Worm (Caenorhabditis elegans) whole organism, L2 larva: Measurements from ENCODE around the gene Y32G9A.12.

Experiments used
- blmp-1 ChIP-seq: sonication (generic microtip); optimal IDR thresholded peaks from 2 replicates; lab custom pipeline; 2017; ENCODE audit warnings: missing genetic modification characterization, mild to moderate bottlenecking, missing compliant biosample characterization, antibody characterized with exemption, moderate library complexity; ENCODE audit not compliant: insufficient read depth
- egl-27 ChIP-seq: sonication (generic microtip); optimal IDR thresholded peaks from 3 replicates; lab custom pipeline; 2017; ENCODE audit warnings: missing biosample characterization, missing genetic modification reagents, missing genetic modification characterization
- lsy-2 ChIP-seq, 2 experiments: fragments of 150-350 bp in 1 of 2; sonication (generic microtip) in 1 of 2; optimal IDR thresholded peaks; 2 replicates each; lab custom pipeline; 2014 to 2017; ENCODE audit warnings: missing biosample characterization in 2 of 2, missing genetic modification characterization in 2 of 2
- nhr-11 ChIP-seq: fragments of 150-350 bp; optimal IDR thresholded peaks from 2 replicates; lab custom pipeline; 2014; ENCODE audit warnings: missing biosample characterization, missing genetic modification characterization
- nhr-12 ChIP-seq: fragments of 150-350 bp; optimal IDR thresholded peaks from 2 replicates; lab custom pipeline; 2014; ENCODE audit warnings: missing biosample characterization, missing genetic modification characterization
- nhr-237 ChIP-seq: fragments of 150-350 bp; optimal IDR thresholded peaks from 2 replicates; lab custom pipeline; 2014; ENCODE audit warnings: missing biosample characterization, missing genetic modification characterization
- skn-1 ChIP-seq: sonication (generic microtip); optimal IDR thresholded peaks from 2 replicates; lab custom pipeline; 2017; ENCODE audit warnings: missing biosample characterization, missing genetic modification characterization
- unc-39 ChIP-seq: fragments of 150-350 bp; optimal IDR thresholded peaks from 2 replicates; lab custom pipeline; 2014; ENCODE audit warnings: missing biosample characterization, missing genetic modification characterization
- unc-62 ChIP-seq: fragments of 150-350 bp; optimal IDR thresholded peaks from 2 replicates; lab custom pipeline; 2014; ENCODE audit warnings: missing biosample characterization, missing genetic modification reagents, missing genetic modification characterization
- zag-1 ChIP-seq: fragments of 150-350 bp; optimal IDR thresholded peaks from 2 replicates; lab custom pipeline; 2014; ENCODE audit warnings: missing biosample characterization, missing genetic modification characterization
- ztf-4 ChIP-seq: fragments of 150-350 bp; optimal IDR thresholded peaks from 2 replicates; lab custom pipeline; 2014; ENCODE audit warnings: missing biosample characterization, missing genetic modification characterization

DNA sequence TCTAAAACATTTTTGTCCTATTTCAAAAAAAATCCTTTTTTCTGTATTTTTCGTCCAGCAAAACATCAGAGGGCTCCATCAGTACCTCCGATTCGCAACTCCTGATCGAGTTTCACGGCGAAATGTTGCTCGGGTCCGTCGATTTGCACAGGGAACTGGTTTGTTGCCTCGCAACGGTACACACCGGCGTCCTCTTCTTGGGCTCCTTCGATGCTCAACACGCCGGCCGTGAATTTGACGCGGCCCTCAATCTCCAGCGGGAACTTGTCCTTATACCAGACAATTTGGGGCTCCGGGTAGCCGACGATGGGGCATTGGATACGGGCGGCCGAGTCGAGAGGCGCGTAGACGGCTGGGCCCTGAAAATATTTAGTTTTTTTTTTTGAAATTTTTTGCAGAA lies 42.0 kb downstream of the Y32G9A.12 start:
- TF ChIP-seq zag-1 (tag; lab: Kevin White, UChicago): no peak
- TF ChIP-seq ztf-4 (tag; lab: Kevin White, UChicago): no peak
- TF ChIP-seq nhr-237 (tag; lab: Kevin White, UChicago): no peak
- TF ChIP-seq egl-27 (tag; lab: Kevin White, UChicago): no peak
- no peak for TF ChIP-seq lsy-2 (tag; optimal IDR thresholded peaks at IDR 0.05; lab: Kevin White, UChicago)
- TF ChIP-seq unc-39 (tag; lab: Kevin White, UChicago): no peak
- no peak for TF ChIP-seq blmp-1 (tag; lab: Kevin White, UChicago)
- TF ChIP-seq skn-1: no peak
- no peak for TF ChIP-seq unc-62 (GFP tag; lab: Kevin White, UChicago)
- TF ChIP-seq nhr-11 (tag; lab: Kevin White, UChicago): no peak
- no peak for TF ChIP-seq nhr-12 (tag; lab: Kevin White, UChicago)
